Fruit fly (Drosophila melanogaster): ENCODE measurements around the gene Acsf3.

Acsf3 gene

DNA sequence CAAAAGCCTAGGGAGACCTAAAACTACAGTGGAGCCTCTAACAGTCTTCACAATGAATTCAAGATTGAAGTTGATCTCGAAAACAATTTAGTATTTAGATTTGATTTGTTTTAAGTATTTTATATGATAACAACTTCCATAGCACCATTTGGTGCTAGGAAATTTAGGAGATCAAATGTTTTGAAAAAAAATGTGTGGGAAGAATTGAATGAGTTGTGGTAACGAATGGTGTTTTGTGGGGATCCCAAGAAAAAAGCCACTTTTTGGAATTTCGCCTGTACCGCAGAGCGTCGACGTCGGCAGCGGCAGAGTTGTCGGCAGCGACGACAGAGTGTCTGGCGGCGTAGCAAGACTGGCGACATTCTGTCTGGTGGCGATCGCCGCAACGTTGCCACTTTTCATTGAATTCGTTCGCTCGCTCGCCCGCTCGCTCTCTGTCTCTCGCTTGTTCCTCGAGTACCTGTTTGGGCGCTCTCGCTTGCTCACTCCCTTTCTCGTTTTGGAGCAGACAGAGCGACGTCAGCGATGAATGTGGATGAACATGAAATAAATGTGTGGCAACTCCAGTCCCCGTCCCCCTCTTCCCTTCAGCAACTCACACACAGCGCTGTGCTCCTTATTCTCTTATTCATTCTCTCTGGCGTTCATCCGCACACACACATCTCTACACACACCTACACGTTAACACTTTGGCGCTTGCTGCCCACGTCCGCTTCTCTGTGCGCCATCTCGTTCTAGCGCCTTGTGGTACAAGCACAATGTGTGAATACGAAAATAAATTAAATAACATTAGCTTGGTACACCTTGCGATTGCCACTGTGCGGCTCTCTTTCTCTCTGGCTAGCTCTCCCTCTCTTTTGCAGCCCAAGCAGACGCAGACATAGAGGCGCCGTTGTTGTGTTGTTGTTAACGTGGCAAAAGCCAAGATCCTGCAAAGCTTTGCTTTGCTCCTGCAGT is 29.2 kb upstream of the Acsf3 start (continued):
- peak; percentile 26; the same call in 1 of the 2 replicates for TF ChIP-seq unc-4 (GFP tag; IDR thresholded peaks at IDR 0.05; ENCODE audit: partially characterized antibody)
- TF ChIP-seq crc (GFP tag; optimal IDR thresholded peaks at IDR 0.05), result no peak
- TF ChIP-seq dpn (GFP tag; optimal IDR thresholded peaks at IDR 0.05), result peak; percentile 27 to 33
- no peak for TF ChIP-seq CG7987 (GFP tag; optimal IDR thresholded peaks at IDR 0.05)
- peak; percentile 23; the same call in 2 of the 3 replicates for TF ChIP-seq Aef1 (GFP tag; IDR thresholded peaks at IDR 0.05)
- peak; percentile 2 for TF ChIP-seq CG15514 (GFP tag; optimal IDR thresholded peaks at IDR 0.05)
- peak; percentile 29; the same call in 1 of the 2 replicates for TF ChIP-seq CG10366 (GFP tag; IDR thresholded peaks at IDR 0.05)
- TF ChIP-seq CG4424 (GFP tag; optimal IDR thresholded peaks at IDR 0.05), result peak; percentile 2
- peak; percentile 67 for TF ChIP-seq mam (GFP tag; optimal IDR thresholded peaks at IDR 0.05)
- TF ChIP-seq CG12744 (GFP tag; optimal IDR thresholded peaks at IDR 0.05), result no peak
- TF ChIP-seq Atf-2 (GFP tag; optimal IDR thresholded peaks at IDR 0.05), result peak; percentile 16
- peak; percentile 26 for TF ChIP-seq CG8388 (GFP tag; optimal IDR thresholded peaks at IDR 0.05)
- TF ChIP-seq CG6254 (GFP tag; optimal IDR thresholded peaks at IDR 0.05), result no peak
- peak; percentile 38 for TF ChIP-seq Blimp-1 (GFP tag; optimal IDR thresholded peaks at IDR 0.05)
- peak; percentile 65 for TF ChIP-seq CG30403 (GFP tag; optimal IDR thresholded peaks at IDR 0.05)
- TF ChIP-seq Fer2 (tag; optimal IDR thresholded peaks at IDR 0.05), result no peak
- no peak for TF ChIP-seq BtbVII (GFP tag; optimal IDR thresholded peaks at IDR 0.05)
- peak; percentile 21 for TF ChIP-seq CG9727 (GFP tag; optimal IDR thresholded peaks at IDR 0.05)
- no peak for TF ChIP-seq disco-r (GFP tag; optimal IDR thresholded peaks at IDR 0.05)
- TF ChIP-seq dimm (GFP tag; IDR thresholded peaks at IDR 0.05), result no peak
- TF ChIP-seq CG3163 (GFP tag; optimal IDR thresholded peaks at IDR 0.05), result peak; percentile 20
- peak; percentile 61 for TF ChIP-seq CG18262 (tag; optimal IDR thresholded peaks at IDR 0.05)
- TF ChIP-seq Drgx (GFP tag; IDR thresholded peaks at IDR 0.05), result peak; percentile 61
- peak; percentile 21 for TF ChIP-seq CG8944 (GFP tag; optimal IDR thresholded peaks at IDR 0.05)
- no peak for TF ChIP-seq Nf-YA (GFP tag; IDR thresholded peaks at IDR 0.05)
- no peak for TF ChIP-seq Camta (GFP tag; optimal IDR thresholded peaks at IDR 0.05)
- TF ChIP-seq NK7.1 (GFP tag; optimal IDR thresholded peaks at IDR 0.05), result no peak
- TF ChIP-seq sob (GFP tag; IDR thresholded peaks at IDR 0.05), result 0 out of 2 replicates have a peak, but pooled peaks have one; percentile 19
- no peak for TF ChIP-seq Rx (GFP tag; IDR thresholded peaks at IDR 0.05)
- 0 out of 3 replicates have a peak, but pooled peaks have one; percentile 15 for TF ChIP-seq Optix (GFP tag; IDR thresholded peaks at IDR 0.05)
- TF ChIP-seq CG3065 (GFP tag; optimal IDR thresholded peaks at IDR 0.05), result no peak
- TF ChIP-seq CG11504 (tag; optimal IDR thresholded peaks at IDR 0.05), result peak; percentile 66
- peak; percentile 47; the same call in 2 of the 3 replicates for TF ChIP-seq CG17361 (GFP tag; IDR thresholded peaks at IDR 0.05)
- no peak for TF ChIP-seq sim (GFP tag; IDR thresholded peaks at IDR 0.05)
- no peak for TF ChIP-seq CG31224 (GFP tag; IDR thresholded peaks at IDR 0.05)
- TF ChIP-seq TFAM (GFP tag; optimal IDR thresholded peaks at IDR 0.05), result no peak
- peak in 1 of 2 experiments; percentile 19 for TF ChIP-seq Eip74EF (GFP tag; optimal IDR thresholded peaks at IDR 0.05)
- peak; percentile 36 for TF ChIP-seq abd-A (tag; optimal IDR thresholded peaks at IDR 0.05)
- TF ChIP-seq bbx (GFP tag; IDR thresholded peaks at IDR 0.05; ENCODE audit: partially characterized antibody), result no peak
- no peak for TF ChIP-seq Ravus (GFP tag; IDR thresholded peaks at IDR 0.05)
- TF ChIP-seq H2.0 (GFP tag; IDR thresholded peaks at IDR 0.05), result peak; percentile 46; the same call in 1 of the 2 replicates
- no peak for TF ChIP-seq Hey (tag; optimal IDR thresholded peaks at IDR 0.05)
- peak; percentile 5 for TF ChIP-seq CG1529 (GFP tag; optimal IDR thresholded peaks at IDR 0.05)
- TF ChIP-seq Xbp1 (GFP tag; optimal IDR thresholded peaks at IDR 0.05), result peak; percentile 35
- no peak for TF ChIP-seq CG9215 (GFP tag; IDR thresholded peaks at IDR 0.05)
- no peak for TF ChIP-seq ara (GFP tag; IDR thresholded peaks at IDR 0.05)
- no peak for TF ChIP-seq dm (GFP tag; optimal IDR thresholded peaks at IDR 0.05)
- TF ChIP-seq CG16813 (GFP tag; IDR thresholded peaks at IDR 0.05; ENCODE audit: partially characterized antibody), result no peak
